Worm (Caenorhabditis elegans) whole organism, early embryonic: ENCODE measurements around the gene Y102F5A.1.

Experiments
- B0310.2 ChIP-seq: sonication (generic microtip); optimal IDR thresholded peaks from 2 replicates; lab custom pipeline; 2016; ENCODE audit warnings: mild to moderate bottlenecking, missing genetic modification characterization, missing compliant biosample characterization
- F13C5.2 ChIP-seq: sonication (generic microtip); optimal IDR thresholded peaks from 2 replicates; lab custom pipeline; 2017; ENCODE audit warnings: mild to moderate bottlenecking, missing genetic modification characterization, inconsistent platforms, missing compliant biosample characterization
- aly-1 ChIP-seq: sonication (generic microtip); optimal IDR thresholded peaks from 2 replicates; lab custom pipeline; 2016; ENCODE audit warnings: missing genetic modification characterization, missing compliant biosample characterization
- ama-1 ChIP-seq: fragments of 150-350 bp; optimal IDR thresholded peaks from 2 replicates; lab custom pipeline; 2014
- ceh-13 ChIP-seq: fragments of 200-800 bp; sonication (Bioruptor generic); optimal IDR thresholded peaks from 2 replicates; lab custom pipeline; 2018; ENCODE audit warnings: mild to moderate bottlenecking, missing genetic modification characterization, missing compliant biosample characterization
- ceh-36 ChIP-seq: sonication (generic microtip); optimal IDR thresholded peaks from 2 replicates; lab custom pipeline; 2016; ENCODE audit warnings: missing genetic modification characterization, inconsistent platforms, missing compliant biosample characterization
- ets-7 ChIP-seq: sonication (generic microtip); optimal IDR thresholded peaks from 2 replicates; lab custom pipeline; 2016; ENCODE audit warnings: missing genotype, missing genetic modification characterization, missing compliant biosample characterization
- flt-1 ChIP-seq: fragments of 200-800 bp; sonication (Bioruptor generic); IDR thresholded peaks from 2 replicates; pipeline ENCODE4 v1.3.6; 2022; ENCODE audit warnings: missing genetic modification characterization, missing compliant biosample characterization
- hmbx-1 ChIP-seq: sonication (generic microtip); optimal IDR thresholded peaks from 2 replicates; lab custom pipeline; 2016; ENCODE audit warnings: mild to moderate bottlenecking, missing genetic modification characterization, missing compliant biosample characterization
- hmg-4 ChIP-seq: fragments of 200-800 bp; sonication (Bioruptor generic); optimal IDR thresholded peaks from 2 replicates; lab custom pipeline; 2018; ENCODE audit warnings: mild to moderate bottlenecking, missing genetic modification characterization, missing compliant biosample characterization
- hnd-1 ChIP-seq: sonication (generic microtip); optimal IDR thresholded peaks from 2 replicates; lab custom pipeline; 2016; ENCODE audit warnings: missing genetic modification characterization, missing compliant biosample characterization
- pes-1 ChIP-seq: fragments of 200-800 bp; sonication (Bioruptor generic); IDR thresholded peaks from 2 replicates; pipeline ENCODE4 v1.3.6; 2022; ENCODE audit warnings: missing genetic modification reagents, missing genetic modification characterization, missing compliant biosample characterization
- scrt-1 ChIP-seq: fragments of 200-800 bp; sonication (Bioruptor generic); IDR thresholded peaks from 2 replicates; pipeline ENCODE4 v1.3.6; 2022; ENCODE audit warnings: missing genetic modification characterization, missing compliant biosample characterization
- sea-1 ChIP-seq: fragments of 200-800 bp; sonication (Bioruptor generic); conservative IDR thresholded peaks from 2 replicates; pipeline ENCODE4 v1.3.6; 2022; ENCODE audit warnings: missing genetic modification characterization, missing compliant biosample characterization
- tbx-11 ChIP-seq: fragments of 200-800 bp; sonication (Bioruptor generic); IDR thresholded peaks from 2 replicates; pipeline ENCODE4 v1.3.6; 2022; ENCODE audit warnings: missing genetic modification characterization, missing compliant biosample characterization
- tbx-37 ChIP-seq: fragments of 200-800 bp; sonication (Bioruptor generic); conservative IDR thresholded peaks from 2 replicates; pipeline ENCODE4 v1.3.6; 2022; ENCODE audit warnings: missing genetic modification reagents, missing genetic modification characterization, missing compliant biosample characterization
- tra-4 ChIP-seq: sonication (generic microtip); optimal IDR thresholded peaks from 2 replicates; lab custom pipeline; 2017; ENCODE audit warnings: missing genetic modification characterization, missing compliant biosample characterization

Gene Y102F5A.1

ce11 chrX:11784230-11784629 is at the start of gene Y102F5A.1:
Gene Y102F5A.1 (minus strand): TSS chrX:11784330.
- TF ChIP-seq B0310.2 (tag; lab: Kevin White, UChicago) (no peak), pes-1 (no peak), aly-1 (tag; lab: Kevin White, UChicago) (no peak), scrt-1 (GFP tag; lab: Robert Waterston, UW) (no peak), tbx-11 (GFP tag; lab: Robert Waterston, UW) (no peak), ceh-13 (no peak), ets-7 (tag; lab: Kevin White, UChicago) (no peak)

- TF ChIP-seq hmbx-1 (tag; lab: Kevin White, UChicago) = no peak
- no peak for TF ChIP-seq scrt-1 (GFP tag; lab: Robert Waterston, UW)
- TF ChIP-seq sea-1 (GFP tag; lab: Robert Waterston, UW) = no peak
- no peak for TF ChIP-seq hnd-1
- no peak for TF ChIP-seq B0310.2 (tag; lab: Kevin White, UChicago)
- no peak for TF ChIP-seq ets-7 (tag; lab: Kevin White, UChicago)
- TF ChIP-seq ceh-36 = no peak
Observed at ce11 chrX:11828661-11829060, 44.5 kb upstream of the Y102F5A.1 start.

ce11 chrX:11827528-11827927 is 43.4 kb upstream of the Y102F5A.1 start:
- TF ChIP-seq ama-1 (lab: Kevin White, UChicago) = no peak
- no peak for TF ChIP-seq tbx-11 (GFP tag; lab: Robert Waterston, UW)
- TF ChIP-seq scrt-1 (GFP tag; lab: Robert Waterston, UW) = no peak
- TF ChIP-seq tbx-37 = no peak
- no peak for TF ChIP-seq ceh-36

- no peak for TF ChIP-seq hmg-4 (GFP tag; lab: Kevin White, UChicago)
- no peak for TF ChIP-seq hmbx-1 (tag; lab: Kevin White, UChicago)
- TF ChIP-seq ceh-36 = no peak
- no peak for TF ChIP-seq aly-1 (tag; lab: Kevin White, UChicago)
- no peak for TF ChIP-seq scrt-1 (GFP tag; lab: Robert Waterston, UW)
- no peak for TF ChIP-seq F13C5.2 (tag; lab: Kevin White, UChicago)
- no peak for TF ChIP-seq ets-7 (tag; lab: Kevin White, UChicago)
- TF ChIP-seq hnd-1 = no peak
- no peak for TF ChIP-seq sea-1 (GFP tag; lab: Robert Waterston, UW)
- TF ChIP-seq ceh-13 = no peak
- TF ChIP-seq tbx-37 = no peak
- no peak for TF ChIP-seq ama-1 (lab: Kevin White, UChicago)
- no peak for TF ChIP-seq flt-1 (GFP tag; lab: Robert Waterston, UW)
- TF ChIP-seq tra-4 (tag; lab: Kevin White, UChicago) = no peak
- no peak for TF ChIP-seq pes-1
- no peak for TF ChIP-seq B0310.2 (tag; lab: Kevin White, UChicago)
- no peak for TF ChIP-seq tbx-11 (GFP tag; lab: Robert Waterston, UW)
Observed at ce11 chrX:11826892-11827291, 42.8 kb upstream of the Y102F5A.1 start.

ce11 chrX:11823704-11824103 is 39.6 kb upstream of the Y102F5A.1 start, which contains the start of gene tag-241:
Gene tag-241 (plus strand): TSS chrX:11824004.
- no peak for TF ChIP-seq tbx-37

ce11 chrX:11821159-11821720 is 37.1 kb upstream of the Y102F5A.1 start:
- TF ChIP-seq ets-7 (tag; lab: Kevin White, UChicago) = no peak
- TF ChIP-seq scrt-1 (GFP tag; lab: Robert Waterston, UW) = no peak
- TF ChIP-seq pes-1 = no peak
- no peak for TF ChIP-seq ceh-13
- no peak for TF ChIP-seq tbx-11 (GFP tag; lab: Robert Waterston, UW)
- TF ChIP-seq sea-1 (GFP tag; lab: Robert Waterston, UW) = no peak
- TF ChIP-seq hnd-1 = no peak
- no peak for TF ChIP-seq aly-1 (tag; lab: Kevin White, UChicago)
- TF ChIP-seq flt-1 (GFP tag; lab: Robert Waterston, UW) = no peak
- TF ChIP-seq tra-4 (tag; lab: Kevin White, UChicago) = no peak
- no peak for TF ChIP-seq tbx-37
- TF ChIP-seq ama-1 (lab: Kevin White, UChicago) = no peak
- no peak for TF ChIP-seq ceh-36
- no peak for TF ChIP-seq B0310.2 (tag; lab: Kevin White, UChicago)
- no peak for TF ChIP-seq F13C5.2 (tag; lab: Kevin White, UChicago)
- TF ChIP-seq hmbx-1 (tag; lab: Kevin White, UChicago) = no peak
- TF ChIP-seq hmg-4 (GFP tag; lab: Kevin White, UChicago) = no peak

- TF ChIP-seq F13C5.2 (tag; lab: Kevin White, UChicago) = no peak
- no peak for TF ChIP-seq tbx-37
- no peak for TF ChIP-seq pes-1
- no peak for TF ChIP-seq ceh-13
- TF ChIP-seq hnd-1 = no peak
- TF ChIP-seq hmg-4 (GFP tag; lab: Kevin White, UChicago) = no peak
- TF ChIP-seq hmbx-1 (tag; lab: Kevin White, UChicago) = no peak
- no peak for TF ChIP-seq tra-4 (tag; lab: Kevin White, UChicago)
Observed at ce11 chrX:11818711-11819110, 34.6 kb upstream of the Y102F5A.1 start.

ce11 chrX:11816825-11817224 is 32.7 kb upstream of the Y102F5A.1 start:
- TF ChIP-seq tra-4 (tag; lab: Kevin White, UChicago) (no peak), hnd-1 (no peak), ama-1 (lab: Kevin White, UChicago) (no peak), scrt-1 (GFP tag; lab: Robert Waterston, UW) (no peak), tbx-11 (GFP tag; lab: Robert Waterston, UW) (no peak), F13C5.2 (tag; lab: Kevin White, UChicago) (no peak), hmbx-1 (tag; lab: Kevin White, UChicago) (no peak), sea-1 (GFP tag; lab: Robert Waterston, UW) (no peak), tbx-37 (no peak), ceh-36 (no peak), ceh-13 (no peak), B0310.2 (tag; lab: Kevin White, UChicago) (no peak)
